Fruit fly (Drosophila melanogaster): ENCODE measurements around the gene Gnpnat.

The Gnpnat gene

dm6 chr3R:29736678-29737093 is 1.4 kb upstream of the Gnpnat start, which contains the start of the genes CG7601 and CIA30 (continued):
- peak; percentile 99 for TF ChIP-seq HLH54F (GFP tag; optimal IDR thresholded peaks at IDR 0.05)
- peak; percentile 70 for TF ChIP-seq Elba2 (GFP tag; optimal IDR thresholded peaks at IDR 0.05)
- TF ChIP-seq CG10267 (tag; optimal IDR thresholded peaks at IDR 0.05) = peak; percentile 92
- peak; percentile 100 for TF ChIP-seq stc (GFP tag; IDR thresholded peaks at IDR 0.05)
- no peak for TF ChIP-seq prd (optimal IDR thresholded peaks at IDR 0.05)
- peak; percentile 100 for TF ChIP-seq prd (GFP tag; IDR thresholded peaks at IDR 0.05)
- TF ChIP-seq CG42726 (GFP tag; IDR thresholded peaks at IDR 0.05; ENCODE audit: partially characterized antibody) = 0 out of 2 replicates have a peak, but pooled peaks have one; percentile 2
- TF ChIP-seq CG7357 (GFP tag; IDR thresholded peaks at IDR 0.05) = peak; percentile 99
- peak; percentile 96 for TF ChIP-seq Ssrp (tag; optimal IDR thresholded peaks at IDR 0.05)
- TF ChIP-seq dimm (GFP tag; IDR thresholded peaks at IDR 0.05) = peak; percentile 100
- peak; percentile 98 for TF ChIP-seq sug (tag; optimal IDR thresholded peaks at IDR 0.05)
- TF ChIP-seq NK7.1 (GFP tag; optimal IDR thresholded peaks at IDR 0.05) = peak; percentile 98
- TF ChIP-seq lmd (GFP tag; IDR thresholded peaks at IDR 0.05) = peak; percentile 100
- TF ChIP-seq dm (GFP tag; optimal IDR thresholded peaks at IDR 0.05) = peak; percentile 96
- TF ChIP-seq sr (GFP tag; IDR thresholded peaks at IDR 0.05) = peak; percentile 100
- TF ChIP-seq wdn (GFP tag; IDR thresholded peaks at IDR 0.05) = peak; percentile 100
- peak; percentile 91 for TF ChIP-seq psq (GFP tag; optimal IDR thresholded peaks at IDR 0.05)
- peak; percentile 21 for TF ChIP-seq CG12769 (tag; optimal IDR thresholded peaks at IDR 0.05)
- peak; percentile 91 for TF ChIP-seq Hand (GFP tag; optimal IDR thresholded peaks at IDR 0.05)
- TF ChIP-seq abd-A (tag; optimal IDR thresholded peaks at IDR 0.05) = no peak
- peak; percentile 99 for TF ChIP-seq CG11696 (GFP tag; IDR thresholded peaks at IDR 0.05)
- peak; percentile 100 for TF ChIP-seq MBD-R2 (GFP tag; IDR thresholded peaks at IDR 0.05)
- TF ChIP-seq ranshi (GFP tag; IDR thresholded peaks at IDR 0.05) = peak; percentile 100
- peak; percentile 100 for TF ChIP-seq ci (GFP tag; IDR thresholded peaks at IDR 0.05)
- TF ChIP-seq NFAT (GFP tag; IDR thresholded peaks at IDR 0.05) = peak; percentile 100
- TF ChIP-seq tgo (GFP tag; IDR thresholded peaks at IDR 0.05) = peak; percentile 100
- peak; percentile 95 for TF ChIP-seq CG10462 (GFP tag; optimal IDR thresholded peaks at IDR 0.05)
- TF ChIP-seq BEAF-32 (GFP tag; optimal IDR thresholded peaks at IDR 0.05) = peak; percentile 29
- peak; percentile 100 for TF ChIP-seq CG6175 (GFP tag; IDR thresholded peaks at IDR 0.05)
- peak; percentile 100 for TF ChIP-seq ara (GFP tag; IDR thresholded peaks at IDR 0.05)
- TF ChIP-seq CG12299 (tag; optimal IDR thresholded peaks at IDR 0.05) = peak; percentile 96
- peak; percentile 99 for TF ChIP-seq nmo (GFP tag; optimal IDR thresholded peaks at IDR 0.05)
- TF ChIP-seq CG17385 (GFP tag; optimal IDR thresholded peaks at IDR 0.05) = peak; percentile 91
- TF ChIP-seq H2.0 (GFP tag; IDR thresholded peaks at IDR 0.05) = peak; percentile 100
- TF ChIP-seq CG14441 (GFP tag; IDR thresholded peaks at IDR 0.05) = peak; percentile 100
- peak; percentile 100 for TF ChIP-seq sob (GFP tag; IDR thresholded peaks at IDR 0.05)
- TF ChIP-seq Hr39 (optimal IDR thresholded peaks at IDR 0.05) = no peak
- peak; percentile 85 for TF ChIP-seq Dip2 (GFP tag; IDR thresholded peaks at IDR 0.05)
- TF ChIP-seq nerfin-1 (tag; optimal IDR thresholded peaks at IDR 0.05) = peak; percentile 95
- peak; percentile 35; the same call in 1 of the 2 replicates for TF ChIP-seq unc-4 (GFP tag; IDR thresholded peaks at IDR 0.05; ENCODE audit: partially characterized antibody)
- TF ChIP-seq Side (GFP tag; optimal IDR thresholded peaks at IDR 0.05) = peak; percentile 99
- peak; percentile 92 for TF ChIP-seq CG1529 (GFP tag; optimal IDR thresholded peaks at IDR 0.05)
- peak; percentile 98 for TF ChIP-seq CG31388 (GFP tag; optimal IDR thresholded peaks at IDR 0.05)
- TF ChIP-seq grau (tag; optimal IDR thresholded peaks at IDR 0.05) = peak; percentile 99
- TF ChIP-seq dati (GFP tag; IDR thresholded peaks at IDR 0.05) = peak; percentile 100
- TF ChIP-seq vvl (GFP tag; IDR thresholded peaks at IDR 0.05) = peak; percentile 100
- TF ChIP-seq kah (GFP tag; optimal IDR thresholded peaks at IDR 0.05) = peak; percentile 92
- peak; percentile 96 for TF ChIP-seq BtbVII (GFP tag; optimal IDR thresholded peaks at IDR 0.05)
- TF ChIP-seq CG31365 (tag; optimal IDR thresholded peaks at IDR 0.05) = peak; percentile 94
- peak; percentile 100 for TF ChIP-seq Mrtf (GFP tag; IDR thresholded peaks at IDR 0.05)
- no peak for TF ChIP-seq Lpt (GFP tag; optimal IDR thresholded peaks at IDR 0.05)
- peak; percentile 99 for TF ChIP-seq fd96Cb (tag; optimal IDR thresholded peaks at IDR 0.05)
- peak; percentile 100 for TF ChIP-seq row (GFP tag; IDR thresholded peaks at IDR 0.05)
